Worm (Caenorhabditis elegans) whole organism, L1 larva: ENCODE results near the gene M01F1.4.

ENCODE experiments used
- aha-1 ChIP-seq: fragments of 150-350 bp; optimal IDR thresholded peaks from 2 replicates; lab custom pipeline; 2014; ENCODE audit warnings: missing biosample characterization, missing genetic modification characterization
- aly-2 ChIP-seq: fragments of 150-350 bp; optimal IDR thresholded peaks from 2 replicates; lab custom pipeline; 2014; ENCODE audit warnings: missing biosample characterization, missing genetic modification characterization
- blmp-1 ChIP-seq: fragments of 150-350 bp; optimal IDR thresholded peaks from 2 replicates; lab custom pipeline; 2014; ENCODE audit warnings: missing biosample characterization, missing genetic modification characterization
- egl-13 ChIP-seq: sonication (generic microtip); optimal IDR thresholded peaks from 2 replicates; lab custom pipeline; 2016; ENCODE audit warnings: missing genotype, missing genetic modification reagents, missing genetic modification characterization, missing compliant biosample characterization
- egl-27 ChIP-seq, 2 experiments: fragments of 150-350 bp in 1 of 2; sonication (generic microtip); optimal IDR thresholded peaks; 3 replicates each; lab custom pipeline; 2017 to 2018; ENCODE audit warnings: missing biosample characterization in 2 of 2, missing genetic modification characterization in 2 of 2, missing genetic modification reagents in 2 of 2
- elt-2 ChIP-seq: sonication (generic microtip); optimal IDR thresholded peaks from 2 replicates; lab custom pipeline; 2016; ENCODE audit warnings: missing genetic modification characterization, mild to moderate bottlenecking, inconsistent platforms, missing compliant biosample characterization, missing genetic modification reagents
- ets-5 ChIP-seq: fragments of 200-800 bp; sonication (Bioruptor generic); IDR thresholded peaks from 2 replicates; pipeline ENCODE4 v1.3.6; 2022; ENCODE audit warnings: missing genetic modification characterization, missing compliant biosample characterization
- fos-1 ChIP-seq: fragments of 150-350 bp; optimal IDR thresholded peaks from 2 replicates; lab custom pipeline; 2014; ENCODE audit warnings: missing biosample characterization, missing genetic modification characterization
- jun-1 ChIP-seq: fragments of 150-350 bp; optimal IDR thresholded peaks from 2 replicates; lab custom pipeline; 2014; ENCODE audit warnings: missing biosample characterization, missing genetic modification reagents, missing genetic modification characterization
- lin-15B ChIP-seq: fragments of 150-350 bp; sonication (generic microtip); optimal IDR thresholded peaks from 3 replicates; lab custom pipeline; 2014; ENCODE audit warnings: missing biosample characterization, missing genetic modification characterization
- lsy-2 ChIP-seq, 2 experiments: fragments of 150-350 bp; optimal IDR thresholded peaks; 2 replicates each; lab custom pipeline; 2014; ENCODE audit warnings: missing biosample characterization in 2 of 2, missing genetic modification characterization in 2 of 2
- nhr-77 ChIP-seq: fragments of 150-350 bp; optimal IDR thresholded peaks from 2 replicates; lab custom pipeline; 2014; ENCODE audit warnings: missing biosample characterization, missing genetic modification characterization
- pqm-1 ChIP-seq: sonication (generic microtip); optimal IDR thresholded peaks from 3 replicates; lab custom pipeline; 2017; ENCODE audit warnings: missing biosample characterization, missing genetic modification characterization
- tbx-2 ChIP-seq: sonication (generic microtip); optimal IDR thresholded peaks from 2 replicates; lab custom pipeline; 2016; ENCODE audit warnings: missing genetic modification characterization, missing compliant biosample characterization

DNA sequence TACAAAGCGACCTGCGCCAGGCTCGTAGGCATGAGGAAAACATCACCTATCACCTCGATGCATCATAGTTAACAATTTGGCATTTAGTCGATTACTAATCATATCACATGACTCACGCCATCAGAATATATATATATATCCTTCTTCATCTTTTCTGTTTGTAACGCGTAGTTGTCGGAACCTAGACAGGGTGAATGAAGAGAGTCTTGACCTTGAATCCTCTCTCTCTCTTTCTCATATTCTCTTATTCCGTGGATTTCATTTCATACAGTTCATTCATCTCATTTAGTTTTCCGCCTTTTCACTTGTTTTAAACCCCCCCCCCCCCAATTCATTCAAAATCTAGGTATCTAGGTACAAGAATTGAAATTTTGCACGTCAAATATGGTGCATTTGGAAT, 29.6 kb downstream of the M01F1.4 start:
- TF ChIP-seq blmp-1 (tag; lab: Kevin White, UChicago) (peak; percentile 89), aly-2 (tag; lab: Kevin White, UChicago) (no peak), egl-27 (tag; optimal IDR thresholded peaks at IDR 0.05; lab: Kevin White, UChicago) (no peak), nhr-77 (no peak), pqm-1 (tag; lab: Kevin White, UChicago) (no peak), lin-15B (tag; lab: Kevin White, UChicago) (no peak), ets-5 (GFP tag; lab: Robert Waterston, UW) (no peak), fos-1 (tag; lab: Kevin White, UChicago) (no peak), egl-13 (tag; lab: Kevin White, UChicago) (no peak), elt-2 (no peak), jun-1 (tag; lab: Kevin White, UChicago) (no peak), aha-1 (tag; lab: Kevin White, UChicago) (no peak), tbx-2 (tag; lab: Kevin White, UChicago) (no peak), lsy-2 (tag; optimal IDR thresholded peaks at IDR 0.05; lab: Kevin White, UChicago) (no peak)
